Fruit fly (Drosophila melanogaster): ENCODE results near the gene CG32071.

Gene CG32071

DNA sequence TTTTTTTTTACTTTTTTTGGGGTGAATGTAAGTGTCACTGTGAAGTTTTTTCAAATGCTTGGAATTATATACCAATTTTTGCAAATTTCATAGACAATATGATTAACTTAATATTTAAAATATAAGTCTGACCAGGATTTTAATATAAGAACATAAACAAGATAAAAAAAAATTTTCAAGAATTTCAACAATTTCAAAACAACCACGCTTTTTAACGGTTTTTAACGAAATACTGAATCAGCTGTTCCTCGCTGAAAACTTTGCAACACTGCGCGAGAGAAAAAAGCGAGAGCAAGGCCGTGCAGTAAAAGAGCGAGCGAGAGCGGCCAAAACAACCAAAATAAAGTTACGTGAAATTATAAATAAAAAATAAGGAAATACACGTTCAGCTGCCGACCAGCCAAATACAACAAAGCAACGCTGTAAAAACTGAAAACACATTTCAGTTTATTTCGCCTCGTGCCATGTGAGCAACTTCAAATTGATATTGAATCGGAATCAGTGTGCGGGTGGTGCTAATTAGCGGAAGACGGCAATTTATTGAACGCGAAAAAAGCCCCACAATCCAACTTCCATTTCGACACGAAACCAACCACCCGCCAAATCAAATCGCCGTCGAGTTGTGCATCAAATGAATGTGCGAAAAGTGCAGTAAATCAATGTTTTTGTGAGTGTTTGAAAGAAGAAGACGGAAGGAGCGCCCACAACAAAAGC is 7.3 kb downstream of the CG32071 start, which contains the start of the genes CG46439, Iyd and CG33947 (continued):
- TF ChIP-seq NfI (GFP tag; optimal IDR thresholded peaks at IDR 0.05) (peak; percentile 26), CG2875 (GFP tag; optimal IDR thresholded peaks at IDR 0.05) (no peak), NC2β (GFP tag; optimal IDR thresholded peaks at IDR 0.05) (peak; percentile 26), CG1602 (GFP tag; optimal IDR thresholded peaks at IDR 0.05) (no peak), nerfin-2 (GFP tag; IDR thresholded peaks at IDR 0.05; ENCODE audit: partially characterized antibody) (no peak), CG6765 (GFP tag; optimal IDR thresholded peaks at IDR 0.05) (no peak), CG13296 (GFP tag; optimal IDR thresholded peaks at IDR 0.05) (peak; percentile 38), B-H2 (GFP tag; optimal IDR thresholded peaks at IDR 0.05) (peak; percentile 6), gce (GFP tag; IDR thresholded peaks at IDR 0.05) (0 out of 3 replicates have a peak, but pooled peaks have one; percentile 41), rib (GFP tag; IDR thresholded peaks at IDR 0.05) (0 out of 2 replicates have a peak, but pooled peaks have one; percentile 26), CG34224 (GFP tag; IDR thresholded peaks at IDR 0.05; ENCODE audit: partially characterized antibody) (peak; percentile 56; the same call in 2 of the 3 replicates), kni (GFP tag; optimal IDR thresholded peaks at IDR 0.05) (peak; percentile 39), sr (GFP tag; IDR thresholded peaks at IDR 0.05) (no peak), wor (GFP tag; IDR thresholded peaks at IDR 0.05) (no peak), zen (tag; optimal IDR thresholded peaks at IDR 0.05) (no peak), BEAF-32 (GFP tag; optimal IDR thresholded peaks at IDR 0.05) (no peak), HmgD (GFP tag; optimal IDR thresholded peaks at IDR 0.05) (no peak), Six4 (GFP tag; optimal IDR thresholded peaks at IDR 0.05) (no peak), exex (tag; optimal IDR thresholded peaks at IDR 0.05) (peak; percentile 32), Gug (GFP tag; IDR thresholded peaks at IDR 0.05) (no peak), al (GFP tag; IDR thresholded peaks at IDR 0.05) (no peak), slp2 (GFP tag; optimal IDR thresholded peaks at IDR 0.05) (no peak), CG2120 (GFP tag; optimal IDR thresholded peaks at IDR 0.05) (peak; percentile 26), dpn (GFP tag; optimal IDR thresholded peaks at IDR 0.05) (no peak), row (GFP tag; IDR thresholded peaks at IDR 0.05) (peak; percentile 35; the same call in 1 of the 3 replicates), abd-A (tag; optimal IDR thresholded peaks at IDR 0.05) (peak; percentile 38), CG16813 (GFP tag; IDR thresholded peaks at IDR 0.05; ENCODE audit: partially characterized antibody) (0 out of 3 replicates have a peak, but pooled peaks have one; percentile 16), br (optimal IDR thresholded peaks at IDR 0.05) (no peak), peb (GFP tag; IDR thresholded peaks at IDR 0.05) (no peak), Dp (GFP tag; optimal IDR thresholded peaks at IDR 0.05) (peak; percentile 67), Dip3 (GFP tag; optimal IDR thresholded peaks at IDR 0.05) (no peak), Ets97D (GFP tag; optimal IDR thresholded peaks at IDR 0.05) (peak; percentile 34), stc (GFP tag; IDR thresholded peaks at IDR 0.05) (no peak), cato (GFP tag; optimal IDR thresholded peaks at IDR 0.05; ENCODE audit: borderline replicate concordance) (no peak)

DNA sequence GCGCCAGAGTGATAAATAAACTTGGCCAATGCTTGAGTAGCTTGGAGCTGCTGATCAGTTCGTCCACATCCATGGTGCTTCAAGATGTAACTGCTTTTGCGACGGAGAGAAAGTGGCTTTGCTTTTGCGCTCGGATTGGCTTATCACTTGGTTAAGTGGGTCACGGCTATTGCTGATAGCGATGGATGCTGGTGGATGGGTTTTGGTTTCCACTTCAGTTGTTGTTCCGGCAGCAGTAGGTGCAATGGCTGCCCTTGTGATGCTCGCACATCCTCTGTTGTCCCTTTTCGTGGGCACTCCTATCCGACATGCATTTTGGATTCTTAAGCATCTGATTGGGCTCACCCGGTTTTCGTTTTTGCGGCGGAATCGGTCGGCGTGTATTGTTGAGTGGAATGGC is 9.4 kb downstream of the CG32071 start:
- peak; percentile 57 for TF ChIP-seq sens (GFP tag)
- no peak for TF ChIP-seq Tbp (GFP tag; optimal IDR thresholded peaks at IDR 0.05)

DNA sequence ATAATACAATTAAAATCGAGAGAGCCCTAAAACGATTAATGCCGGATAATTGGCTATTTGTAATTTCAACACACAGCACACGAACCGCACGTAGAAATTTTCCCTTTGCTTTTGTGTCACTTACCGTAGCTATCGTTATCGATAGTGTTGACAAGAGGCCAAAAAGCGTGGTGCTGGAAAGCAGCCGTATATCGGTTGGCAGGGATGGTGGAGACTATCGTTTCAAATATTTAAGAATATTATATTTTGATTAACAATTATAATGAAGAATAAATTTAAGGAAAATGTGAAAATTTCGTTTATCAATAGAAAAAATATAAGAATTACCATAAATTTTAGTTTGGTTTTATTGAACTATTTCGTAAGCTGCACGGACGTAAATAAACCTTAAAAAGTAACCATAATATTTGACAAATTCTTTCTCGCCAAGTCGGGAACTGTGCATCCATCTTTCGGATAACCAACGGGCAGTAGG is 10.6 kb downstream of the CG32071 start, which contains the start of gene JIL-1:
Gene JIL-1 (minus strand): TSS at position 148 of the 475 bp plus-strand sequence.
- peak; percentile 27 for TF ChIP-seq Jarid2 (GFP tag; optimal IDR thresholded peaks at IDR 0.05)
- TF ChIP-seq cato (GFP tag; optimal IDR thresholded peaks at IDR 0.05; ENCODE audit: borderline replicate concordance) = peak; percentile 21
- peak; percentile 38 for TF ChIP-seq Ssrp (tag; optimal IDR thresholded peaks at IDR 0.05)
- peak; percentile 19 for TF ChIP-seq repo (GFP tag; optimal IDR thresholded peaks at IDR 0.05)
- no peak for TF ChIP-seq dimm (GFP tag; IDR thresholded peaks at IDR 0.05)
- no peak for TF ChIP-seq CG11696 (GFP tag; IDR thresholded peaks at IDR 0.05)
- no peak for TF ChIP-seq fru (optimal IDR thresholded peaks at IDR 0.05)
- TF ChIP-seq CG3726 (GFP tag; IDR thresholded peaks at IDR 0.05) = no peak; the same call in 2 of the 3 replicates
- peak; percentile 39 for TF ChIP-seq CG3281 (GFP tag; optimal IDR thresholded peaks at IDR 0.05)
- TF ChIP-seq CG42726 (GFP tag; IDR thresholded peaks at IDR 0.05; ENCODE audit: partially characterized antibody) = peak; percentile 87
- no peak for TF ChIP-seq Dip2 (GFP tag; IDR thresholded peaks at IDR 0.05)
- TF ChIP-seq Scr (GFP tag; IDR thresholded peaks at IDR 0.05; ENCODE audit: partially characterized antibody) = peak; percentile 88
- TF ChIP-seq CG7987 (GFP tag; optimal IDR thresholded peaks at IDR 0.05) = peak; percentile 2
- peak; percentile 69 for TF ChIP-seq Meics (GFP tag; optimal IDR thresholded peaks at IDR 0.05)
- TF ChIP-seq Adf1 (GFP tag; IDR thresholded peaks at IDR 0.05) = peak; percentile 55; the same call in 1 of the 2 replicates

All from whole organism, embryonic.